Worm (Caenorhabditis elegans) whole organism, late embryonic: Measurements from ENCODE around the gene dach-1.

Experiments
- C08G9.2 ChIP-seq: sonication (generic microtip); optimal IDR thresholded peaks from 2 replicates; lab custom pipeline; 2016; ENCODE audit warnings: mild to moderate bottlenecking, missing genetic modification characterization, moderate library complexity, missing compliant biosample characterization
- K02D7.2 ChIP-seq: sonication (generic microtip); optimal IDR thresholded peaks from 2 replicates; lab custom pipeline; 2017; ENCODE audit warnings: mild to moderate bottlenecking, missing genetic modification characterization, missing compliant biosample characterization
- K09A11.1 ChIP-seq: sonication (generic microtip); optimal IDR thresholded peaks from 2 replicates; lab custom pipeline; 2017; ENCODE audit warnings: antibody characterized with exemption, mild to moderate bottlenecking, missing genetic modification characterization, missing compliant biosample characterization; ENCODE audit not compliant: insufficient read depth
- T23F11.4 ChIP-seq: fragments of 200-800 bp; sonication (Bioruptor generic); optimal IDR thresholded peaks from 2 replicates; lab custom pipeline; 2018; ENCODE audit warnings: mild to moderate bottlenecking, missing genetic modification characterization, missing compliant biosample characterization
- ahr-1 ChIP-seq: sonication (generic microtip); optimal IDR thresholded peaks from 2 replicates; lab custom pipeline; 2016; ENCODE audit warnings: missing genetic modification characterization, missing compliant biosample characterization
- ceh-18 ChIP-seq: sonication (generic microtip); optimal IDR thresholded peaks from 2 replicates; lab custom pipeline; 2016; ENCODE audit warnings: missing genetic modification characterization, missing compliant biosample characterization
- ceh-2 ChIP-seq: sonication (generic microtip); optimal IDR thresholded peaks from 2 replicates; lab custom pipeline; 2016; ENCODE audit warnings: missing genotype, missing genetic modification characterization, missing compliant biosample characterization
- ceh-22 ChIP-seq: sonication (generic microtip); optimal IDR thresholded peaks from 2 replicates; lab custom pipeline; 2017; ENCODE audit warnings: missing biosample characterization, missing genetic modification characterization
- ceh-24 ChIP-seq: sonication (generic microtip); optimal IDR thresholded peaks from 2 replicates; lab custom pipeline; 2016; ENCODE audit warnings: mild to moderate bottlenecking, missing genetic modification characterization, missing compliant biosample characterization
- ceh-30 ChIP-seq: fragments of 150-350 bp; optimal IDR thresholded peaks from 2 replicates; lab custom pipeline; 2014; ENCODE audit warnings: missing biosample characterization, missing genetic modification characterization
- ceh-31 ChIP-seq: sonication (generic microtip); optimal IDR thresholded peaks from 2 replicates; lab custom pipeline; 2016; ENCODE audit warnings: missing genetic modification characterization, missing compliant biosample characterization
- ceh-45 ChIP-seq: fragments of 200-800 bp; sonication (Bioruptor generic); IDR thresholded peaks from 2 replicates; pipeline ENCODE4 v1.3.6; 2022; ENCODE audit warnings: missing genetic modification reagents, missing genetic modification characterization, missing compliant biosample characterization
- ceh-9 ChIP-seq: sonication (generic microtip); optimal IDR thresholded peaks from 2 replicates; lab custom pipeline; 2016; ENCODE audit warnings: mild to moderate bottlenecking, missing genetic modification characterization, inconsistent platforms, missing compliant biosample characterization
- dmd-4 ChIP-seq: sonication (generic microtip); optimal IDR thresholded peaks from 2 replicates; lab custom pipeline; 2016; ENCODE audit warnings: borderline replicate concordance, missing genetic modification characterization, missing compliant biosample characterization
- dve-1 ChIP-seq: sonication (generic microtip); optimal IDR thresholded peaks from 2 replicates; lab custom pipeline; 2017; ENCODE audit warnings: antibody characterized with exemption, mild to moderate bottlenecking, missing genetic modification characterization, missing compliant biosample characterization
- elt-2 ChIP-seq: sonication (generic microtip); optimal IDR thresholded peaks from 2 replicates; lab custom pipeline; 2016; ENCODE audit warnings: missing genetic modification reagents, missing genetic modification characterization, missing compliant biosample characterization
- elt-4 ChIP-seq: sonication (generic microtip); optimal IDR thresholded peaks from 2 replicates; lab custom pipeline; 2016; ENCODE audit warnings: missing genetic modification characterization, missing compliant biosample characterization
- eyg-1 ChIP-seq: sonication (generic microtip); optimal IDR thresholded peaks from 2 replicates; lab custom pipeline; 2016; ENCODE audit warnings: missing genotype, missing genetic modification characterization, missing compliant biosample characterization
- fkh-6 ChIP-seq: sonication (generic microtip); optimal IDR thresholded peaks from 2 replicates; lab custom pipeline; 2016; ENCODE audit warnings: missing genetic modification characterization, missing compliant biosample characterization
- gmeb-2 ChIP-seq: sonication (generic microtip); optimal IDR thresholded peaks from 2 replicates; lab custom pipeline; 2016; ENCODE audit warnings: missing genetic modification characterization, inconsistent platforms, missing compliant biosample characterization
- lim-6 ChIP-seq: sonication (generic microtip); optimal IDR thresholded peaks from 2 replicates; lab custom pipeline; 2016; ENCODE audit warnings: missing genetic modification characterization, missing compliant biosample characterization
- lin-11 ChIP-seq: fragments of 200-800 bp; sonication (Bioruptor generic); optimal IDR thresholded peaks from 2 replicates; lab custom pipeline; 2018; ENCODE audit warnings: mild to moderate bottlenecking, missing genetic modification characterization, missing compliant biosample characterization
- nhr-11 ChIP-seq: fragments of 150-350 bp; optimal IDR thresholded peaks from 2 replicates; lab custom pipeline; 2014; ENCODE audit warnings: missing biosample characterization, missing genetic modification characterization
- nhr-232 ChIP-seq: sonication (generic microtip); optimal IDR thresholded peaks from 2 replicates; lab custom pipeline; 2016; ENCODE audit warnings: missing genetic modification characterization, missing compliant biosample characterization
- pag-3 ChIP-seq: sonication (generic microtip); optimal IDR thresholded peaks from 2 replicates; lab custom pipeline; 2016; ENCODE audit warnings: missing compliant biosample characterization, missing genetic modification characterization, borderline replicate concordance
- pat-9 ChIP-seq: fragments of 200-800 bp; sonication (Bioruptor generic); optimal IDR thresholded peaks from 2 replicates; lab custom pipeline; 2018; ENCODE audit warnings: mild to moderate bottlenecking, missing genetic modification characterization, moderate library complexity, missing compliant biosample characterization
- pha-2 ChIP-seq: sonication (generic microtip); optimal IDR thresholded peaks from 2 replicates; lab custom pipeline; 2017; ENCODE audit warnings: mild to moderate bottlenecking, missing genetic modification characterization, missing compliant biosample characterization
- rnt-1 ChIP-seq: sonication (generic microtip); optimal IDR thresholded peaks from 2 replicates; lab custom pipeline; 2016; ENCODE audit warnings: missing genetic modification characterization, missing compliant biosample characterization
- sdc-2 ChIP-seq: sonication (generic microtip); optimal IDR thresholded peaks from 2 replicates; lab custom pipeline; 2016; ENCODE audit warnings: missing genotype, missing genetic modification characterization, missing compliant biosample characterization
- sox-4 ChIP-seq: sonication (generic microtip); optimal IDR thresholded peaks from 2 replicates; lab custom pipeline; 2017; ENCODE audit warnings: mild to moderate bottlenecking, missing genetic modification characterization, inconsistent platforms, missing compliant biosample characterization
- syd-9 ChIP-seq: sonication (generic microtip); optimal IDR thresholded peaks from 2 replicates; lab custom pipeline; 2016; ENCODE audit warnings: mild to moderate bottlenecking, missing genetic modification characterization, moderate library complexity, missing compliant biosample characterization
- tbx-2 ChIP-seq: sonication (generic microtip); optimal IDR thresholded peaks from 2 replicates; lab custom pipeline; 2016; ENCODE audit warnings: missing genetic modification characterization, missing compliant biosample characterization
- zip-5 ChIP-seq: sonication (generic microtip); optimal IDR thresholded peaks from 2 replicates; lab custom pipeline; 2016; ENCODE audit warnings: missing genetic modification characterization, missing compliant biosample characterization

Gene dach-1

ce11 chrV:3969664-3970063 is 19.8 kb downstream of the dach-1 start:
- no peak for TF ChIP-seq fkh-6 (tag; lab: Kevin White, UChicago)

- TF ChIP-seq ceh-24 (tag; lab: Kevin White, UChicago) (no peak), elt-2 (tag; lab: Kevin White, UChicago) (peak; percentile 2), elt-4 (no peak)
Observed at ce11 chrV:3970410-3970809, 20.6 kb downstream of the dach-1 start, which contains the start of gene cyp-34A9. TSS of gene cyp-34A9 (minus strand) at chrV:3970540.

- TF ChIP-seq lin-11 (tag; lab: Kevin White, UChicago), result no peak
- TF ChIP-seq ahr-1 (tag; lab: Kevin White, UChicago), result no peak
- TF ChIP-seq ceh-30, result no peak
- no peak for TF ChIP-seq C08G9.2 (tag; lab: Kevin White, UChicago)
- TF ChIP-seq dve-1, result no peak
- no peak for TF ChIP-seq gmeb-2 (tag; lab: Kevin White, UChicago)
- TF ChIP-seq tbx-2, result no peak
- no peak for TF ChIP-seq ceh-22 (tag; lab: Kevin White, UChicago)
- TF ChIP-seq K02D7.2 (tag; lab: Kevin White, UChicago), result no peak
- no peak for TF ChIP-seq zip-5 (tag; lab: Kevin White, UChicago)
- no peak for TF ChIP-seq ceh-2
Observed at ce11 chrV:3972846-3973245, 23.0 kb downstream of the dach-1 start, which contains the start of gene cyp-34A10. TSS of gene cyp-34A10 (minus strand) at chrV:3972991.

ce11 chrV:3974361-3974760 is 24.5 kb downstream of the dach-1 start, which contains the start of gene str-82:
TSS of gene str-82 (plus strand) at chrV:3974661.
- no peak for TF ChIP-seq ceh-24 (tag; lab: Kevin White, UChicago)
- TF ChIP-seq dmd-4 (tag; lab: Kevin White, UChicago), result no peak
- no peak for TF ChIP-seq ceh-9 (tag; lab: Kevin White, UChicago)
- no peak for TF ChIP-seq eyg-1 (tag; lab: Kevin White, UChicago)
- no peak for TF ChIP-seq pag-3 (tag; lab: Kevin White, UChicago)
- no peak for TF ChIP-seq syd-9 (tag; lab: Kevin White, UChicago)
- no peak for TF ChIP-seq nhr-232 (tag; lab: Kevin White, UChicago)

ce11 chrV:3976964-3977363 is 27.1 kb downstream of the dach-1 start, which contains the start of gene str-83:
TSS of gene str-83 (plus strand) at chrV:3977264.
- TF ChIP-seq T23F11.4 (GFP tag; lab: Kevin White, UChicago), result no peak
- TF ChIP-seq ceh-9 (tag; lab: Kevin White, UChicago), result no peak
- no peak for TF ChIP-seq pha-2 (tag; lab: Kevin White, UChicago)
- TF ChIP-seq ceh-31 (tag; lab: Kevin White, UChicago), result no peak
- no peak for TF ChIP-seq sdc-2 (tag; lab: Kevin White, UChicago)
- no peak for TF ChIP-seq ceh-45 (GFP tag; lab: Robert Waterston, UW)
- no peak for TF ChIP-seq lin-11 (tag; lab: Kevin White, UChicago)
- TF ChIP-seq rnt-1 (tag; lab: Kevin White, UChicago), result no peak
- TF ChIP-seq tbx-2, result no peak
- no peak for TF ChIP-seq pat-9 (tag; lab: Kevin White, UChicago)
- no peak for TF ChIP-seq dmd-4 (tag; lab: Kevin White, UChicago)
- no peak for TF ChIP-seq lim-6
- no peak for TF ChIP-seq dve-1
- no peak for TF ChIP-seq eyg-1 (tag; lab: Kevin White, UChicago)
- no peak for TF ChIP-seq ceh-18 (tag; lab: Kevin White, UChicago)
- no peak for TF ChIP-seq sox-4 (tag; lab: Kevin White, UChicago)
- TF ChIP-seq nhr-11 (tag; lab: Kevin White, UChicago), result no peak
- no peak for TF ChIP-seq ceh-2
- TF ChIP-seq K09A11.1 (tag; lab: Kevin White, UChicago), result no peak
